Worm (Caenorhabditis elegans): ENCODE measurements around the gene srt-29.

DNA sequence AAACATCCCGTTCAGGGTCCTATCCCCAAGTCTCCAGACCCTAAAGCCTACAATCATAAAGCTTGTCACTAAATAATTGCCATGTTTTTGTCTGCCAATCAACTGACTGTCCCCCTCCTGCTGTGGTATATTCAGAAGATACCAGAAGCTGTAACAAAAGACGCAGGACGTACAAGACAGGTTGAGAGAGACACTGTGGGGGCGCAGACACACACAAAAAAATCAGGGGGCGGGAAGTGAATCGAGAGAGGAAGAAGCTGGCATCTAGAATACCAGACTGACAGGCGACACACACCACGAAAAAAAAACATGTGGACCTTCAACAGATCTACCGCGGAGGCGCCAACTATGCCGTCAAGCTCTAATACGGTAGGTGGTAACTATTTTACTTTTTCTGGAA is 47.8 kb downstream of the srt-29 start, which contains the start of gene kel-8:
- no peak for TF ChIP-seq tbx-37 (GFP tag; conservative IDR thresholded peaks at IDR 0.05)
- TF ChIP-seq scrt-1 (GFP tag; IDR thresholded peaks at IDR 0.05): no peak
- TF ChIP-seq flt-1 (GFP tag; IDR thresholded peaks at IDR 0.05): no peak
- TF ChIP-seq aly-1 (tag; optimal IDR thresholded peaks at IDR 0.05): no peak
- no peak for TF ChIP-seq ama-1 (optimal IDR thresholded peaks at IDR 0.05)
- TF ChIP-seq hmbx-1 (tag; optimal IDR thresholded peaks at IDR 0.05): no peak

Data from whole organism, early embryonic.